Fruit fly (Drosophila melanogaster): ENCODE measurements around the gene mura.

Gene mura

dm6 chr3R:9513052-9513420 is 38.6 kb downstream of the mura start, which contains the start of the genes Ras85D and Rlb1:
Gene Ras85D, minus strand, starts transcription at chr3R:9513067.
Gene Rlb1, plus strand, starts transcription at chr3R:9513327.
- peak; percentile 75 for TF ChIP-seq noc (tag; optimal IDR thresholded peaks at IDR 0.05)

DNA sequence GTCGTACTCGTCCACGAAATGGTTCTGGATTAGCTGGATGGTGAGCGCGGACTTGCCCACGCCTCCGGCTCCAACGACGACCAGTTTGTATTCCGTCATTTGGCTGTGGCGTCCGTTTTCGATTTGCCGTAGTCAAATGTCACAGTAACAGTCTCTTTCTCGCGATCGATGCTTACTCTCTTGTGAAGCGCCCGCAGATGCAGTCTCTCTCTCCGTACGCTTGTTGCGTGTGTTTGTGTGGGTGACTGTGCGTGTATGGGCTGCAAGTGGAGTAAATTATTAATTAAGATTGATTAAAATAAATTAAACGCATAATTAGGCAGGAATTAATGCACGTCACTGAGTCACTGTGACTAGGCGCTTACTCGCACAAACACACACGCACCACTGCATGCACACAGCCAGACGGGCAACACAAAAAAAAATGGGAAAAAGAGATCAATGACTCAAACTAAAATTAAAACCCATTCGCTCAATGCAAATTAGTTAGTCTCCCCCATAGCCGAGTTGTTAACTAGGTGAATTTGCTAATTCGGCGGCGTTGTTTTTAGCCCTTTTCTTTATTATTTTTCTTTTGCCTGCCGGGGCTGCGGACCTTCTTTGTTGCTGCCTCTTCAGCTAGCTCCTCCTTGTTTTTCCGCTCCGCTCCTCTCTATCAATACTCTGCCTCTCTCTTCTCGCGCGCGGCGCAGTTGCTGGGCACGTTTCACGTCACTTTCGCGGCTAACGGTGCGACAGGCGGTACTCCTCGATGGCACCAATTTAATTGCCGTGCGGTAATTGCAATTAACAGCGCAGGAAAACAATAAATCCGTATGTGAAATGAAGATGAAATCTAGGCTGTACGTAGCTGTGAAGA is 39.2 kb downstream of the mura start:
- TF ChIP-seq noc (tag; optimal IDR thresholded peaks at IDR 0.05), result no peak

- no peak for TF ChIP-seq noc (tag; optimal IDR thresholded peaks at IDR 0.05)
Observed at dm6 chr3R:9510070-9510518, 41.5 kb downstream of the mura start, which contains the start of gene rump. Gene rump, minus strand, starts transcription at chr3R:9510324.

DNA sequence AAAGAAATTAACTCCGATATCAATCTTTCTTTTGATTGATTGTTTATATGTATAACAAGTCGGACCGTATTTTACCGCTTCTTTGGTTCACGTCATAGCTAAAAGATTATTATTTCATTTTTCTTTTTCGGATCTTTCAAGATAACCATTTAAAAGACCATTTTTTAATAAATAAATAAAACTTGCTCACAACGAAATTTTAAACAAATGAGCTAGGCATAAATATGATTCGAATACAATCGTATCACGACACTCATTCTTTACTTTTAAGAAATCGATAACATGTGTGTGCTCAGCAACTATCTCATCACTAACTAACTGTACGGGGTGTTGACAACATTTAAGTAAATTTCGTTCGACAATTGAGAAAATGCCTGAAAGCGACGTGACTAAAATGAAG is 47.3 kb downstream of the mura start, which contains the start of gene CG8149:
TSS of gene CG8149 (plus strand) at position 302 of the 400 bp plus-strand sequence.
- peak; percentile 13 for TF ChIP-seq noc (tag; optimal IDR thresholded peaks at IDR 0.05)

DNA sequence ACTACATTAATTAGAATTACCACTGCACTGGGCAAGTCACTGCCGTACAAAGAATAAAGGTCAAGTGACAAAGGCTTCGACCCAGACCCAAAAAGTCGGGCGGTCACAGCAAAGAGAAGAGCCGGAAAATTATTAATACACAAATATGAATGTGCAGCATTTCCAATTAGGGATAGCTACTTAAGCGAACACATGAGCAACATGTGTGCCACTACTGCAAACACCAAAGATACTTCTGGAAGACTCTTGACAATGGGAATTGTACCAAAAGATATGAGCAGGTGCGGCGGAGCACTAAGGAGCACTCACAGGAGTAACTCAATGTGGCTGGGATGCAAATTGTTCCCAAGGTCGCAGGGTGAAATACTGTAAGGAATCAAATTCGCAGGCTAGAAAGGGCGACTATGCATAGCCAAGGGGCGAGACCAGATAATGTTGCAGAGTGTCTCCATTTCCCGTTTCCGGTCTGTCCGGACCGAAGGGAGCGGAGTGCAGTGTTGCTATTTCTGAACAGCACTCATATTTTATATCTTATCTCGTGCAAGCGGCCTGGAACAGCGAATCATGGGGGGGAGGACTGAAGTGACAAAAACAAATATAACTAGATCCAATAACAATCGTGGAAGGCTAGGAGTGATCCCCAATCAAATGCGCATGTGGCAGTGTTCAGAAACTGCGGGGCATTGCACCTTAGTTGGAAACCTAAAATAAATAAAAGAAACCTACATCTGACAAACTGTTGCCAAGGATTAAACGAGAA is 48.1 kb downstream of the mura start:
- no peak for TF ChIP-seq noc (tag; optimal IDR thresholded peaks at IDR 0.05)

DNA sequence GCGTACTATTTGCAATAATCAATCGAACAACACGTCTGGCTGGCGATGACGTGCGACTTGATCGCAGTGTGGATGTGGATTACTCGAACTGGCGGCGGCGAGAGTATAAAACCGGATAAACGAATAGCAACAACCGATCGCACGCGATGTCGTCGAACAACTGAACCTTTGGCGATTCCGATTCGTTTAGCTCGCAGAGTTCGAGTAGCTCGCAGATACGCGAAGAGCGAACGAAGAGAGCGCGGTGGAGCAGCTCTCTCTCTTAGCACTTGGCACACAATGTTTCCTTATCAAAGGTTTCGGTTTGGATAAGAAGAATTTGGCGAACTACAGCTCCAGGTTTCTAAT is 49.2 kb downstream of the mura start, which contains the start of gene RhoL:
TSS of gene RhoL (minus strand) at position 166 of the 348 bp plus-strand sequence.
- TF ChIP-seq noc (tag; optimal IDR thresholded peaks at IDR 0.05), result peak; percentile 54

DNA sequence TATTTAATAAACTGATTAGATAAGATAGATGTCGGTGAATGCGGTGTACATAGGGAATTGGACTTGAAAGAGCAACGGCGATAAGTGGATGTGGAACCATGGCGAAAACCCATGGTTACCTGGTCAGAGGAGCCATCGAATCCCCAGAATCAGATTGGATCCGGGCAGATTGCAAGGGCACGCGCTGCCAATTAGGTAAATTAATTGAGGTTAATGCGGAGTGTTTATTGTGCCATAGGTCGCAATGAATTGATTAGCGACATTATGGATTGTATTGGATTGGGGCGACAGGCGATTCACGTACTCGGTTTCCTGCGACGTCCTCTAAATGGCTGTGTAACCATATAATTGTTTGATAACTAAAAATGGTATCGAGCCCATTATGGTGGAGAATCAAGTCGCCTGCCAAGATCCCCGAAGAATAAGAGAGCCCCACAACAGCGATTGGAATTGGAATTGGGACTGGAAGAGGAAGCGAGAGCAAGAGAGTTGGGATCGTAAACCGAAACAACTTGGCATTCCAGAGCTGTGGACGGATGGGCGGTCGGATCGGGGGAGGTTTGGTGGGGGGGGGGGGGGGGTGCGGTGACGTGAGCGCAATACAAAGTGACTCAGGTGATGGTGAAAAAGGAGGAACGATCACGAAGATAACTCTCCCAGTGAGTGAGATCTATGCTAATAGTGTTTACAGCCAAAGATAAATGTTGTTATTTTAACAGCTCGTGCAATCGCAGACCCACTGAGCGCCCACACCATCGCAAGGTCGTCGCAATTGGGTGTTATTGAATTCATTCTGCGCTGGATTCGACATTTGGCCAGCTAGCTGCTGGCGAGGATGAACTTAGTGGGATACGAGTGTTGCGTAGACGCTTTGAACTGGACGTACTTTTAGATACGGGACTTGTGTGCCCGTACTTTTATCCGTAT is 49.9 kb downstream of the mura start:
- TF ChIP-seq noc (tag; optimal IDR thresholded peaks at IDR 0.05), result no peak

DNA sequence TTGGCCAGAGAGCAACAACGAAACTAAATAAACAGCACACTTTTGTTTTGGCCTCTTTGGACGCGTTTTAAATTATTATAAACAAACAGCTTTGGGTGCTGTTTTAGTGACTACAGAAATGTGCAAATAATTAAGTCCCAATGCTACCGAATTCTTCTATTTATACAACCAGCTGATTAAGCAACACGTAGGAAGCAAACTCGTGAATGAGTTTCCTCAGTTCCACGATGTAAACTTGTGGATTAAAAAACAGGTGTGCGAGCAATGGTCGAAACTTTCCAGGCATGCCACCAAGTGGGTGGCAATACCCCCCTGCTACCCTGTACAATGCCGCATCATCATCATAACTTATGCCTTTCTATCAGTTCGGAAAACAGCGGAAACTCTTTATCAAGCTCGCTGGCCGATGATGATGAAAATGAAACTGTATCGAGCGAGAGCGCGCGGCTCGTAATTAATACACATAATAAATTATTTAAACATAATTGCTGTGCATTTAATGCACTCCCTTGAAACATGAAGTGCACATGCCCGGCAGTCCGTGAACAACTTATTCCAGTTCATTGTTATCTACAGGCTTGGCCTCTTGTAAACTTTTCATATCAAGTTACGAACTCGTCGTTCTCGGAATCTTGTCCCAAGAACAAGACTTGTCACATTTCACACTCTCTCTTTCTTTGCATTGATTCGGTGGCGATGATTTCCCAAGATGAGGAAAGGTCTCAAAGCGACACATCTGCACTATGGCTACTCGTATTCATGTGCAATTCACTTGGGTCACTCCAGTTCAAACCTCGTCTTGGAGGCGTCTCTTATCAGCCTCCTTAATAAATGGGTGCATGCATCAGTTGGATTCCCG is 51.2 kb downstream of the mura start:
- peak; percentile 35 for TF ChIP-seq noc (tag; optimal IDR thresholded peaks at IDR 0.05)

dm6 chr3R:9499238-9499637 is 52.4 kb downstream of the mura start:
- no peak for TF ChIP-seq noc (tag; optimal IDR thresholded peaks at IDR 0.05)

DNA sequence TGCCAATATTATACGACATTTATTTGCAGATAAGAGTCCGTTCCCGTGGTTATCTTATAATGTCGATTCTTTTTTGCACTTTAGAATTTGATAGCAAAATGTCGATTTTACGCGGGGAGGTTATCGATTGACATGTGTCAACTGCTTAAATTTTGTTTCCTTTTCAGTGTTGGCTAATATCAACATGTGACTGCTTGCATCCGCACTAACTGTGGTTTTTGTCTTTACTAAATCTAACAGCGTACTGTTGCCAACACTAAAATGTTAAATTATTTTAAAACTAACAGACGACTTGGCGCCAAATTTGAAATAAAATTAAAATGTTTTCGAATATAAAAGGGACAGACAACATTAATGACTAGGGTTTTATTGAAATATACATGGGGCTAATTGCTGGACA is 54.9 kb downstream of the mura start:
- no peak for TF ChIP-seq noc (tag; optimal IDR thresholded peaks at IDR 0.05)

- TF ChIP-seq noc (tag; optimal IDR thresholded peaks at IDR 0.05), result no peak
Observed at dm6 chr3R:9494627-9495009, 57.0 kb downstream of the mura start, which contains the start of gene phu. Gene phu, plus strand, starts transcription at chr3R:9494801.

DNA sequence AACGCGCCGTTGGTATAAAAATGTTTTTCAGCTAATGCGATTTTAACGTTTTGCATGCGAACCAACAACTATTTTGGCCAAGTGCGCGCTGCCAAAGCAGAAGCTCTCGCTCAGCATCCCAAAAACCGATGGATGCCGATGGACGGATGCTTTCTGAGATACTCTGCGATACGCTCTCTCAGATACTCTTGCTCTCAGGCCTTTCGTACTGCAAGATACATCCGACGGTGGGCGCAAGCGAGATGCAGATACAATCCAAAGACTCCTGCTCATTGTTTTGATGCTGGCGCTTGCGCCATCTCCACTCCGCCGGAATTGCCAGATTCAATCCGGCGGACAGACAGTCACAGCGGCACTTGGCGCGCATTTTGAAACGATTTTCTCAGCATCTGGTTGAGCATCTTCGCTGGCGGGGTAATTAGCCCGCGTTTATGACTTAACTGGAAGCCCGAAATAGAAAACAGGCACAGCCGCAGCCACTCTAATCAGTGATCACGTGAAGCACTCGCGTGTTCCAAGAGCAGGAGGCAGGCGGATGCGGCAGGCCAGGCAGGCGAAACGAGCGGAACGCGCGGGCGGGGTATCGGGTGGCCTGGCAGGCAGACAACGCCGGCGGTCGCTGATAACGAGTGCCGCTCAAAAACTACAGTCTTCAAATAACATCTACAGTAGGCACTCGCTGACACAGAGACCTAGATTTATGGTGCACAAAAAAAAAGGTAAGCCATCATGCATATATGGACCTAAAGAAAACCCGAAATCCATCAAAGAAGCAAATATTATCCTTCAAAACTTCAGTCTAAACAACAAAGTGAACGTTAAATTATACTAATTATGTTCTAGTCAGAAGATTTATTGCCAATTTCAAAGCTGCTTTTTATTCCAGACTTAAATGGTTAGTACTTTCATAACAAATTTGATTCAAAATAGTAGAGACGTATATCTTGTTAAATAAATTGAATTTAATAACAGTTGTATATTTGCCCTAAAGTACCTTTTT is 57.7 kb downstream of the mura start, which contains the start of gene CG16779:
TSS of gene CG16779 (minus strand) at position 51 of the 1,000 bp plus-strand sequence.
- peak; percentile 63 for TF ChIP-seq noc (tag; optimal IDR thresholded peaks at IDR 0.05)

- TF ChIP-seq noc (tag; optimal IDR thresholded peaks at IDR 0.05), result no peak
Observed at dm6 chr3R:9492100-9492499, 59.5 kb downstream of the mura start.

Measured in whole organism, larva.